Fruit fly (Drosophila melanogaster) whole organism, wandering third instar larva: Measurements from ENCODE around the gene Rlip.

Source experiments
- CG32264 ChIP-seq: fragments of 200-800 bp; sonication (Bioruptor generic); optimal IDR thresholded peaks from 2 replicates; lab custom pipeline; 2016; ENCODE audit warnings: missing biosample characterization, missing genetic modification characterization
- Dfd ChIP-seq: fragments of >200 bp; optimal IDR thresholded peaks from 2 replicates; lab custom pipeline; 2017; ENCODE audit warnings: missing biosample characterization, missing genetic modification characterization
- Dif ChIP-seq: fragments of 200-275, 200-300 bp; sonication (Bioruptor generic); optimal IDR thresholded peaks from 2 replicates; lab custom pipeline; 2018; ENCODE audit warnings: missing biosample characterization, missing genetic modification characterization; ENCODE audit not compliant: partially characterized antibody
- GATAd ChIP-seq: sonication (Bioruptor generic); optimal IDR thresholded peaks from 2 replicates; lab custom pipeline; 2016; ENCODE audit warnings: missing biosample characterization, missing genetic modification characterization
- HLH106 ChIP-seq: fragments of 200-800 bp; optimal IDR thresholded peaks from 3 replicates; lab custom pipeline; 2019; ENCODE audit warnings: missing biosample characterization, mild to moderate bottlenecking, missing genetic modification characterization, moderate library complexity
- Hnf4 ChIP-seq: fragments of 200-800 bp; sonication (Bioruptor generic); optimal IDR thresholded peaks from 2 replicates; lab custom pipeline; 2016; ENCODE audit warnings: missing biosample characterization, mild to moderate bottlenecking, missing genetic modification characterization
- Hr78 ChIP-seq: fragments of >200 bp; optimal IDR thresholded peaks from 2 replicates; lab custom pipeline; 2017; ENCODE audit warnings: missing biosample characterization, missing genetic modification characterization
- Hr83 ChIP-seq: fragments of 200-300 bp; sonication (Bioruptor generic); optimal IDR thresholded peaks from 2 replicates; lab custom pipeline; 2016; ENCODE audit warnings: missing biosample characterization, mild to moderate bottlenecking, missing genetic modification characterization, moderate library complexity; ENCODE audit not compliant: poor library complexity, severe bottlenecking
- Jra ChIP-seq: sonication (Bioruptor generic); optimal IDR thresholded peaks from 2 replicates; lab custom pipeline; 2016; ENCODE audit warnings: missing biosample characterization, missing genetic modification characterization
- Mio ChIP-seq: sonication (Bioruptor generic); optimal IDR thresholded peaks from 2 replicates; lab custom pipeline; 2016; ENCODE audit warnings: missing biosample characterization, missing genetic modification characterization
- Myc ChIP-seq: fragments of >200 bp; optimal IDR thresholded peaks from 2 replicates; lab custom pipeline; 2017
- N ChIP-seq: fragments of >200 bp; optimal IDR thresholded peaks from 2 replicates; lab custom pipeline; 2018; ENCODE audit warnings: missing biosample characterization, missing external identifiers, missing genetic modification characterization
- OdsH ChIP-seq: fragments of 200-800 bp; sonication (Bioruptor generic); optimal IDR thresholded peaks from 2 replicates; lab custom pipeline; 2016; ENCODE audit warnings: missing biosample characterization, mild to moderate bottlenecking, missing genetic modification characterization
- Sp1 ChIP-seq: fragments of 200-800 bp; sonication (Bioruptor generic); optimal IDR thresholded peaks from 3 replicates; lab custom pipeline; 2019; ENCODE audit warnings: missing biosample characterization, mild to moderate bottlenecking, missing genetic modification characterization, moderate library complexity
- Vsx2 ChIP-seq: fragments of 200-300, 225-300 bp; sonication (Bioruptor generic); optimal IDR thresholded peaks from 2 replicates; lab custom pipeline; 2018; ENCODE audit warnings: missing biosample characterization, missing genetic modification characterization; ENCODE audit not compliant: partially characterized antibody
- br ChIP-seq: fragments of 200-800 bp; sonication (Bioruptor generic); optimal IDR thresholded peaks from 2 replicates; lab custom pipeline; 2016; ENCODE audit warnings: missing biosample characterization, missing genetic modification characterization
- dl ChIP-seq, 2 experiments: fragments of 175-275, 200-275 bp in 1 of 2; fragments of 200-275 bp in 1 of 2; sonication (Bioruptor generic); optimal IDR thresholded peaks; lab custom pipeline; 2018; ENCODE audit warnings: mild to moderate bottlenecking in 2 of 2, missing biosample characterization in 2 of 2, missing genetic modification characterization in 2 of 2, moderate library complexity in 2 of 2; ENCODE audit not compliant: partially characterized antibody in 2 of 2, insufficient read depth in 1 of 2
- dmrt93B ChIP-seq: fragments of 200-800 bp; sonication (Bioruptor generic); optimal IDR thresholded peaks from 2 replicates; lab custom pipeline; 2018; ENCODE audit warnings: missing biosample characterization, mild to moderate bottlenecking, missing genetic modification characterization
- dsf ChIP-seq: sonication (Bioruptor generic); optimal IDR thresholded peaks from 2 replicates; lab custom pipeline; 2016; ENCODE audit warnings: missing biosample characterization, missing genetic modification characterization, borderline replicate concordance
- ey ChIP-seq: fragments of 200-800 bp; sonication (Bioruptor generic); optimal IDR thresholded peaks from 2 replicates; lab custom pipeline; 2016; ENCODE audit warnings: missing biosample characterization, missing genetic modification characterization
- foxo ChIP-seq, 2 experiments: fragments of 200-800 bp; sonication (Bioruptor generic); optimal IDR thresholded peaks; 2 replicates in 1 of 2; 3 replicates in 1 of 2; lab custom pipeline; 2016 to 2017; ENCODE audit warnings: missing biosample characterization in 2 of 2, missing genetic modification characterization in 2 of 2
- fru ChIP-seq: fragments of 200-800 bp; sonication (Bioruptor generic); optimal IDR thresholded peaks from 3 replicates; lab custom pipeline; 2016; ENCODE audit warnings: missing biosample characterization, mild to moderate bottlenecking, missing genetic modification characterization
- jim ChIP-seq: fragments of 175-275, 200-325 bp; sonication (Bioruptor generic); optimal IDR thresholded peaks from 2 replicates; lab custom pipeline; 2016; ENCODE audit warnings: missing biosample characterization, mild to moderate bottlenecking, missing genetic modification characterization
- lola ChIP-seq: fragments of >200 bp; optimal IDR thresholded peaks from 2 replicates; lab custom pipeline; 2017; ENCODE audit warnings: missing biosample characterization, missing genetic modification characterization
- pan ChIP-seq: fragments of >200 bp; optimal IDR thresholded peaks from 2 replicates; lab custom pipeline; 2017
- psq ChIP-seq: fragments of 200-800 bp; sonication (Bioruptor generic); optimal IDR thresholded peaks from 3 replicates; lab custom pipeline; 2017; ENCODE audit warnings: missing biosample characterization, mild to moderate bottlenecking, missing genetic modification characterization, moderate library complexity
- rgr ChIP-seq: fragments of 200-800 bp; sonication (Bioruptor generic); optimal IDR thresholded peaks from 3 replicates; lab custom pipeline; 2016; ENCODE audit warnings: missing biosample characterization, mild to moderate bottlenecking, missing genetic modification characterization
- sage ChIP-seq: fragments of 200-800 bp; sonication (Bioruptor generic); optimal IDR thresholded peaks from 2 replicates; lab custom pipeline; 2016; ENCODE audit warnings: missing biosample characterization, mild to moderate bottlenecking, missing genetic modification characterization
- tai ChIP-seq: sonication (Bioruptor generic); optimal IDR thresholded peaks from 2 replicates; lab custom pipeline; 2016; ENCODE audit warnings: missing biosample characterization, missing genetic modification characterization
- usp ChIP-seq: fragments of >200 bp; optimal IDR thresholded peaks from 2 replicates; lab custom pipeline; 2017; ENCODE audit warnings: missing biosample characterization, missing genetic modification characterization
- woc ChIP-seq: sonication (Bioruptor generic); optimal IDR thresholded peaks from 2 replicates; lab custom pipeline; 2016; ENCODE audit warnings: missing biosample characterization, mild to moderate bottlenecking, missing genetic modification characterization

Gene Rlip

dm6 chr3R:21023902-21024541 lies 6.5 kb downstream of the Rlip start, which contains the start of gene peg (continued):
- no peak for TF ChIP-seq Hnf4 (GFP tag; lab: Kevin White, UChicago)
- no peak for TF ChIP-seq lola (GFP tag; lab: Kevin White, UChicago)
- peak; percentile 37 for TF ChIP-seq br (GFP tag; lab: Kevin White, UChicago)
- TF ChIP-seq woc (GFP tag; lab: Kevin White, UChicago) = no peak
- TF ChIP-seq GATAd (GFP tag; lab: Kevin White, UChicago) = no peak
- no peak for TF ChIP-seq rgr (GFP tag; lab: Kevin White, UChicago)
- TF ChIP-seq psq = no peak
- TF ChIP-seq foxo (GFP tag; optimal IDR thresholded peaks at IDR 0.05; lab: Kevin White, UChicago) = no peak
- no peak for TF ChIP-seq Mio (GFP tag; lab: Kevin White, UChicago)

dm6 chr3R:21025508-21025907 lies 8.0 kb downstream of the Rlip start:
- no peak for TF ChIP-seq Mio (GFP tag; lab: Kevin White, UChicago)
- TF ChIP-seq tai = no peak
- TF ChIP-seq OdsH (GFP tag; lab: Kevin White, UChicago) = no peak
- TF ChIP-seq sage (GFP tag; lab: Kevin White, UChicago) = no peak
- TF ChIP-seq Hr83 (GFP tag; lab: Kevin White, UChicago) = no peak
- no peak for TF ChIP-seq Myc (lab: Kevin White, UChicago)
- no peak for TF ChIP-seq br (GFP tag; lab: Kevin White, UChicago)
- no peak for TF ChIP-seq dsf (GFP tag; lab: Kevin White, UChicago)
- TF ChIP-seq Hr78 (GFP tag; lab: Kevin White, UChicago) = no peak
- TF ChIP-seq Hnf4 (GFP tag; lab: Kevin White, UChicago) = no peak
- no peak for TF ChIP-seq Dfd (GFP tag; lab: Kevin White, UChicago)
- no peak for TF ChIP-seq N (GFP tag; lab: Kevin White, UChicago)
- no peak for TF ChIP-seq Sp1 (GFP tag; lab: Kevin White, UChicago)
- no peak for TF ChIP-seq dmrt93B
- no peak for TF ChIP-seq Dif (GFP tag; lab: Kevin White, UChicago)
- no peak for TF ChIP-seq ey (GFP tag; lab: Kevin White, UChicago)
- no peak for TF ChIP-seq HLH106 (tag; lab: Kevin White, UChicago)
- no peak for TF ChIP-seq foxo (GFP tag; optimal IDR thresholded peaks at IDR 0.05; lab: Kevin White, UChicago)
- no peak for TF ChIP-seq dl (GFP tag; optimal IDR thresholded peaks at IDR 0.05; lab: Kevin White, UChicago; ENCODE audit: insufficient read depth in 1 of 2, partially characterized antibody in 2 of 2)

DNA sequence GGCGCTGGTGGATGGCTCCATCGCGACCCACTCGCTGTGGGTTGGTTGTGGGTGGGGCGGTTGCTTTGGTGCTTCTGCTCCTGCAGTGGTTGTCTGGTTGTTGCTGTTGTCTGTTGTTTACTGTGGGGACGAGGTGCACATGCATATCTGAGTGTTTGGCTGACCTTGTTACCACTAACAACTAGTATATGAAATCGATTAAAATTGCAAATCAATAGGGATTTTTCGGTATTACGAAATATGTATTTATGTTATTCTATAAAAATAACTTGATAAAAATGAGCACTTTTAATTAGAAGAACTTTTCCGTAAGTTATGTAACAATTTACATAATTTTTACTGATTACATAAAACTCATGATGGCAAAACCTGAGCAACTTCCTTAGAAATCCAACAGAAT lies 24.9 kb downstream of the Rlip start, which contains the start of gene Dhc93AB:
TSS of gene Dhc93AB (minus strand) at position 101 of the 400 bp plus-strand sequence.
- TF ChIP-seq sage (GFP tag; lab: Kevin White, UChicago) = no peak
- no peak for TF ChIP-seq woc (GFP tag; lab: Kevin White, UChicago)
- TF ChIP-seq Hr78 (GFP tag; lab: Kevin White, UChicago) = no peak
- TF ChIP-seq Jra (GFP tag; lab: Kevin White, UChicago) = no peak
- no peak for TF ChIP-seq pan (lab: Kevin White, UChicago)
- no peak for TF ChIP-seq N (GFP tag; lab: Kevin White, UChicago)
- TF ChIP-seq Mio (GFP tag; lab: Kevin White, UChicago) = no peak
- no peak for TF ChIP-seq foxo (GFP tag; optimal IDR thresholded peaks at IDR 0.05; lab: Kevin White, UChicago)
- no peak for TF ChIP-seq Vsx2
- no peak for TF ChIP-seq CG32264 (GFP tag; lab: Kevin White, UChicago)
- TF ChIP-seq, all 38 proteins: peak for 0

DNA sequence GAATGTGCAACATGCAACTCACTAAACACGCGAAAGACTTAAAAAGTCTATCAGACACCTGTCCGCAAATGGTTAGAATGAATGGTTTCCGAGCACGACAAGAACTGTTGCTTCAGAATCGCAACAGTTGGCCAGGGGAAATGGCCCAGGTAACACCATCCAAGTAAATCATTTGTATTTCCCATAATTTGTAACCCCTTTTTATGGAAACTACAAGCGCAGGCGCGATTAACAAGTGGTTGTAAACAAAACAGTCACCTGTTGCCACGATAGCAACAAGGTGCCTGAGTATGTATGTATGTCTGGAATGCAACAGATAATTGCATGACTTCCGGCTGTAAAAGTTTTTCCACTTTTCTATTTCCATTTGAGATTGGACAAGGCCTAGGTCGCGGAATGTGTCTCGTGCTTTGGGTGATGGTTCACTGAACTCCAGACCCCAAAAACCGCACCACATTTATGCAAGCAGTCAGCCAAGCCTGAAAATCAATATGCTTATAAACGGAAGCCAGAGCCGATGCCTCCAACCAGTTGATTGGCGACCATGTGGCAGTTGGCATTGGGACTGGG lies 26.1 kb downstream of the Rlip start, which contains the start of gene CG12278:
TSS of gene CG12278 (plus strand) at position 520 of the 570 bp plus-strand sequence.
- TF ChIP-seq tai = no peak
- no peak for TF ChIP-seq jim (GFP tag; lab: Kevin White, UChicago)
- TF ChIP-seq Jra (GFP tag; lab: Kevin White, UChicago) = no peak
- TF ChIP-seq Hnf4 (GFP tag; lab: Kevin White, UChicago) = no peak
- no peak for TF ChIP-seq CG32264 (GFP tag; lab: Kevin White, UChicago)
- no peak for TF ChIP-seq br (GFP tag; lab: Kevin White, UChicago)
- TF ChIP-seq ey (GFP tag; lab: Kevin White, UChicago) = no peak
- no peak for TF ChIP-seq Hr78 (GFP tag; lab: Kevin White, UChicago)
- TF ChIP-seq fru (GFP tag; lab: Kevin White, UChicago) = no peak
- TF ChIP-seq usp (GFP tag; lab: Kevin White, UChicago) = no peak
- no peak for TF ChIP-seq Hr83 (GFP tag; lab: Kevin White, UChicago)
- no peak for TF ChIP-seq N (GFP tag; lab: Kevin White, UChicago)
- TF ChIP-seq woc (GFP tag; lab: Kevin White, UChicago) = no peak
